Fruit fly (Drosophila melanogaster) whole organism, embryonic: ENCODE data around the gene NimB4.

Experiments
- CG12071 ChIP-seq: fragments of 200-800 bp; sonication (Bioruptor generic); optimal IDR thresholded peaks from 3 replicates; lab custom pipeline; 2018; ENCODE audit warnings: missing biosample characterization, mild to moderate bottlenecking, missing genetic modification characterization
- CG3995 ChIP-seq: fragments of 200-800 bp; sonication (Bioruptor generic); optimal IDR thresholded peaks from 3 replicates; lab custom pipeline; 2016; ENCODE audit warnings: missing biosample characterization, missing genetic modification characterization
- Myb ChIP-seq: fragments of 200-800 bp; sonication (Bioruptor generic); optimal IDR thresholded peaks from 2 replicates; lab custom pipeline; 2016; ENCODE audit warnings: missing biosample characterization, missing genetic modification characterization
- peb ChIP-seq: fragments of 200-800 bp; sonication (Bioruptor generic); IDR thresholded peaks from 2 replicates; pipeline ENCODE4 v1.3.6; 2022; ENCODE audit warnings: missing biosample characterization, missing genetic modification characterization
- pzg ChIP-seq: fragments of 200-800 bp; sonication (Bioruptor generic); optimal IDR thresholded peaks from 3 replicates; lab custom pipeline; 2018; ENCODE audit warnings: missing biosample characterization, mild to moderate bottlenecking, missing genetic modification characterization, moderate library complexity
- row ChIP-seq: fragments of 200-800 bp; sonication (Bioruptor generic); IDR thresholded peaks from 3 replicates; pipeline ENCODE4 v1.3.6; 2022; ENCODE audit warnings: missing biosample characterization, missing genetic modification characterization
- so ChIP-seq: fragments of 200-800 bp; sonication (Bioruptor generic); IDR thresholded peaks from 3 replicates; pipeline ENCODE4 v1.3.6; 2022; ENCODE audit warnings: missing biosample characterization, missing genetic modification characterization

- TF ChIP-seq pzg (GFP tag; lab: Kevin White, UChicago), result no peak
- no peak for TF ChIP-seq CG3995 (GFP tag; lab: Kevin White, UChicago)
- no peak for TF ChIP-seq row (GFP tag; lab: Robert Waterston, UW)
- TF ChIP-seq peb, result no peak
- no peak for TF ChIP-seq so
- TF ChIP-seq Myb (GFP tag; lab: Kevin White, UChicago), result no peak
- TF ChIP-seq CG12071, result no peak
Measured at dm6 chr2L:13979826-13980225, 10.1 kb upstream of the NimB4 start, which contains the start of gene NimC2.
